Fruit fly (Drosophila melanogaster): ENCODE results near the gene Ddrgk1.

Ddrgk1 gene

dm6 chr3R:21223453-21224057 lies 8.7 kb downstream of the Ddrgk1 start, which contains the start of the genes CG3337 and Nelf-A (continued):
- TF ChIP-seq bcd (GFP tag; optimal IDR thresholded peaks at IDR 0.05) (peak; percentile 75), al (GFP tag; IDR thresholded peaks at IDR 0.05) (peak; percentile 55), Sry-β (GFP tag; optimal IDR thresholded peaks at IDR 0.05) (no peak), lab (GFP tag; optimal IDR thresholded peaks at IDR 0.05) (no peak), CG30020 (tag; optimal IDR thresholded peaks at IDR 0.05) (no peak), klu (GFP tag; IDR thresholded peaks at IDR 0.05) (no peak), fd96Cb (tag; optimal IDR thresholded peaks at IDR 0.05) (peak; percentile 9), CG31365 (tag; optimal IDR thresholded peaks at IDR 0.05) (peak; percentile 20), CG1603 (tag; optimal IDR thresholded peaks at IDR 0.05) (peak; percentile 86), Fer1 (GFP tag; optimal IDR thresholded peaks at IDR 0.05) (peak; percentile 15), her (GFP tag; optimal IDR thresholded peaks at IDR 0.05) (peak; percentile 74), CG2120 (GFP tag; optimal IDR thresholded peaks at IDR 0.05) (peak; percentile 86), psq (GFP tag; optimal IDR thresholded peaks at IDR 0.05) (peak; percentile 25), CG14014 (GFP tag; IDR thresholded peaks at IDR 0.05) (peak; percentile 58; the same call in 1 of the 2 replicates), HmgD (GFP tag; optimal IDR thresholded peaks at IDR 0.05) (peak; percentile 85), CG4424 (GFP tag; optimal IDR thresholded peaks at IDR 0.05) (peak; percentile 62), sob (GFP tag; IDR thresholded peaks at IDR 0.05) (peak; percentile 88), CG1529 (GFP tag; optimal IDR thresholded peaks at IDR 0.05) (no peak), CG10209 (GFP tag; optimal IDR thresholded peaks at IDR 0.05) (peak; percentile 75), gsb (GFP tag; IDR thresholded peaks at IDR 0.05) (no peak), CG32532 (GFP tag; IDR thresholded peaks at IDR 0.05) (peak; percentile 79), Ets97D (GFP tag; optimal IDR thresholded peaks at IDR 0.05) (peak; percentile 91), pita (GFP tag; optimal IDR thresholded peaks at IDR 0.05) (no peak), Scr (GFP tag; IDR thresholded peaks at IDR 0.05; ENCODE audit: partially characterized antibody) (peak; percentile 78), CG10366 (GFP tag; IDR thresholded peaks at IDR 0.05) (peak; percentile 55), CG18011 (GFP tag; optimal IDR thresholded peaks at IDR 0.05) (peak; percentile 27), Ravus (GFP tag; IDR thresholded peaks at IDR 0.05) (no peak), CG10147 (GFP tag; optimal IDR thresholded peaks at IDR 0.05) (peak; percentile 44), Meics (GFP tag; optimal IDR thresholded peaks at IDR 0.05) (peak; percentile 61), fd102C (GFP tag; optimal IDR thresholded peaks at IDR 0.05) (no peak), mirr (GFP tag; optimal IDR thresholded peaks at IDR 0.05) (peak; percentile 81), CG8478 (optimal IDR thresholded peaks at IDR 0.05) (peak; percentile 57), ap (GFP tag; IDR thresholded peaks at IDR 0.05) (no peak), CG14965 (GFP tag; optimal IDR thresholded peaks at IDR 0.05; ENCODE audit: borderline replicate concordance) (no peak), HLH3B (GFP tag; IDR thresholded peaks at IDR 0.05) (peak; percentile 37), CG6272 (GFP tag; IDR thresholded peaks at IDR 0.05) (peak; percentile 66), CG10565 (GFP tag; optimal IDR thresholded peaks at IDR 0.05) (no peak)

- TF ChIP-seq Mrtf (GFP tag; IDR thresholded peaks at IDR 0.05) (no peak), CG3995 (GFP tag; optimal IDR thresholded peaks at IDR 0.05) (no peak), phol (tag; optimal IDR thresholded peaks at IDR 0.05) (no peak), dmrt99B (tag; optimal IDR thresholded peaks at IDR 0.05) (no peak), CG30020 (tag; optimal IDR thresholded peaks at IDR 0.05) (no peak), CG12104 (GFP tag; optimal IDR thresholded peaks at IDR 0.05) (no peak), da (GFP tag; optimal IDR thresholded peaks at IDR 0.05) (no peak), CG8281 (tag; optimal IDR thresholded peaks at IDR 0.05) (no peak), CG5953 (GFP tag; IDR thresholded peaks at IDR 0.05) (no peak), D19B (GFP tag; optimal IDR thresholded peaks at IDR 0.05) (no peak), pros (GFP tag; optimal IDR thresholded peaks at IDR 0.05) (no peak), Bteb2 (GFP tag; optimal IDR thresholded peaks at IDR 0.05) (no peak), CG18599 (GFP tag; optimal IDR thresholded peaks at IDR 0.05) (no peak), CG2889 (GFP tag; IDR thresholded peaks at IDR 0.05) (no peak), zf30C (GFP tag; optimal IDR thresholded peaks at IDR 0.05) (no peak), unc-4 (GFP tag; IDR thresholded peaks at IDR 0.05; ENCODE audit: partially characterized antibody) (no peak), CG10267 (tag; optimal IDR thresholded peaks at IDR 0.05) (no peak)
These were observed 9.4 kb downstream of the Ddrgk1 start for dm6 chr3R:21224230-21224629.
